Worm (Caenorhabditis elegans) whole organism, L3 larva: ENCODE measurements around the gene srx-112.

Experiments
- R02D3.7 ChIP-seq: fragments of 150-350 bp; optimal IDR thresholded peaks from 2 replicates; lab custom pipeline; 2014; ENCODE audit warnings: missing biosample characterization, missing genetic modification characterization
- ZK546.5 ChIP-seq: sonication (generic microtip); optimal IDR thresholded peaks from 2 replicates; lab custom pipeline; 2017; ENCODE audit warnings: missing biosample characterization, missing genetic modification characterization
- aly-2 ChIP-seq: fragments of 150-350 bp; optimal IDR thresholded peaks from 2 replicates; lab custom pipeline; 2014; ENCODE audit warnings: missing biosample characterization, missing genetic modification characterization
- ama-1 ChIP-seq: fragments of 150-350 bp; optimal IDR thresholded peaks from 2 replicates; lab custom pipeline; 2018
- ceh-16 ChIP-seq: sonication (generic microtip); optimal IDR thresholded peaks from 2 replicates; lab custom pipeline; 2017; ENCODE audit warnings: missing biosample characterization, missing genetic modification characterization
- ceh-28 ChIP-seq: fragments of 150-350 bp; optimal IDR thresholded peaks from 2 replicates; lab custom pipeline; 2014; ENCODE audit warnings: missing biosample characterization, missing genetic modification reagents, missing genetic modification characterization
- ceh-82 ChIP-seq: fragments of 150-350 bp; optimal IDR thresholded peaks from 2 replicates; lab custom pipeline; 2014; ENCODE audit warnings: missing biosample characterization, missing genetic modification characterization
- ceh-9 ChIP-seq: sonication (generic microtip); optimal IDR thresholded peaks from 2 replicates; lab custom pipeline; 2018; ENCODE audit warnings: missing biosample characterization, missing genetic modification characterization
- daf-12 ChIP-seq: fragments of 150-350 bp; optimal IDR thresholded peaks from 2 replicates; lab custom pipeline; 2014; ENCODE audit warnings: missing biosample characterization, missing genetic modification reagents, missing genetic modification characterization
- egl-27 ChIP-seq: sonication (generic microtip); optimal IDR thresholded peaks from 4 replicates; lab custom pipeline; 2017; ENCODE audit warnings: missing biosample characterization, missing genetic modification reagents, missing genetic modification characterization
- elt-1 ChIP-seq: fragments of 150-350 bp; optimal IDR thresholded peaks from 2 replicates; lab custom pipeline; 2014; ENCODE audit warnings: missing biosample characterization, missing genetic modification characterization
- elt-2 ChIP-seq: sonication (generic microtip); optimal IDR thresholded peaks from 2 replicates; lab custom pipeline; 2016; ENCODE audit warnings: missing genetic modification reagents, mild to moderate bottlenecking, missing genetic modification characterization, missing compliant biosample characterization
- elt-3 ChIP-seq, 3 experiments: fragments of 150-350 bp in 1 of 3; sonication (generic microtip) in 2 of 3; optimal IDR thresholded peaks; 2 replicates in 2 of 3; 4 replicates in 1 of 3; lab custom pipeline; 2014 to 2017; ENCODE audit warnings: missing biosample characterization in 3 of 3, missing genetic modification characterization in 3 of 3
- eor-1 ChIP-seq, 2 experiments: fragments of 150-350 bp; optimal IDR thresholded peaks; 2 replicates each; lab custom pipeline; 2014 to 2018; ENCODE audit warnings: missing biosample characterization in 2 of 2, missing genetic modification characterization in 2 of 2
- fkh-2 ChIP-seq: fragments of 150-350 bp; optimal IDR thresholded peaks from 2 replicates; lab custom pipeline; 2014; ENCODE audit warnings: missing biosample characterization, missing genetic modification reagents, missing genetic modification characterization
- fos-1 ChIP-seq: fragments of 150-350 bp; optimal IDR thresholded peaks from 2 replicates; lab custom pipeline; 2014; ENCODE audit warnings: missing biosample characterization, missing genetic modification characterization
- hmg-11 ChIP-seq: sonication (generic microtip); optimal IDR thresholded peaks from 2 replicates; lab custom pipeline; 2016; ENCODE audit warnings: missing genetic modification characterization, missing compliant biosample characterization
- lin-15B ChIP-seq: fragments of 150-350 bp; optimal IDR thresholded peaks from 2 replicates; lab custom pipeline; 2014; ENCODE audit warnings: missing biosample characterization, missing genetic modification characterization
- lsy-12 ChIP-seq: sonication (generic microtip); optimal IDR thresholded peaks from 2 replicates; lab custom pipeline; 2016; ENCODE audit warnings: mild to moderate bottlenecking, missing genetic modification characterization, missing compliant biosample characterization
- mdl-1 ChIP-seq: fragments of 150-350 bp; optimal IDR thresholded peaks from 2 replicates; lab custom pipeline; 2014; ENCODE audit warnings: missing biosample characterization, missing genetic modification characterization
- mml-1 ChIP-seq: fragments of 150-350 bp; sonication (generic microtip); optimal IDR thresholded peaks from 3 replicates; lab custom pipeline; 2014; ENCODE audit warnings: missing biosample characterization, missing genetic modification characterization
- nfya-1 ChIP-seq: sonication (generic microtip); optimal IDR thresholded peaks from 2 replicates; lab custom pipeline; 2017; ENCODE audit warnings: missing genetic modification characterization, mild to moderate bottlenecking, missing compliant biosample characterization, antibody characterized with exemption, moderate library complexity; ENCODE audit not compliant: insufficient read depth
- nhr-11 ChIP-seq: fragments of 150-350 bp; optimal IDR thresholded peaks from 2 replicates; lab custom pipeline; 2014; ENCODE audit warnings: missing biosample characterization, missing genetic modification characterization
- nhr-12 ChIP-seq: fragments of 150-350 bp; optimal IDR thresholded peaks from 2 replicates; lab custom pipeline; 2014; ENCODE audit warnings: missing biosample characterization, missing genetic modification characterization
- nhr-23 ChIP-seq: fragments of 150-350 bp; optimal IDR thresholded peaks from 2 replicates; lab custom pipeline; 2014; ENCODE audit warnings: missing biosample characterization, missing genetic modification reagents, missing genetic modification characterization
- nhr-237 ChIP-seq: fragments of 150-350 bp; optimal IDR thresholded peaks from 2 replicates; lab custom pipeline; 2014; ENCODE audit warnings: missing biosample characterization, missing genetic modification characterization
- nhr-28 ChIP-seq: fragments of 150-350 bp; optimal IDR thresholded peaks from 2 replicates; lab custom pipeline; 2014; ENCODE audit warnings: missing biosample characterization, missing genetic modification characterization
- nhr-43 ChIP-seq: sonication (generic microtip); optimal IDR thresholded peaks from 2 replicates; lab custom pipeline; 2016; ENCODE audit warnings: mild to moderate bottlenecking, missing genetic modification characterization, missing compliant biosample characterization; ENCODE audit not compliant: poor library complexity, severe bottlenecking
- nhr-77 ChIP-seq: fragments of 150-350 bp; optimal IDR thresholded peaks from 2 replicates; lab custom pipeline; 2014; ENCODE audit warnings: missing biosample characterization, missing genetic modification characterization
- pqm-1 ChIP-seq: fragments of 150-350 bp; optimal IDR thresholded peaks from 2 replicates; lab custom pipeline; 2017; ENCODE audit warnings: missing biosample characterization, missing genetic modification characterization, inconsistent platforms
- snpc-4 ChIP-seq: fragments of 150-350 bp; optimal IDR thresholded peaks from 2 replicates; lab custom pipeline; 2014; ENCODE audit warnings: missing biosample characterization, missing genetic modification characterization
- tbx-2 ChIP-seq: sonication (generic microtip); optimal IDR thresholded peaks from 2 replicates; lab custom pipeline; 2016; ENCODE audit warnings: mild to moderate bottlenecking, missing genetic modification characterization, missing compliant biosample characterization
- unc-39 ChIP-seq: sonication (generic microtip); optimal IDR thresholded peaks from 4 replicates; lab custom pipeline; 2017; ENCODE audit warnings: missing biosample characterization, missing genetic modification characterization
- ztf-4 ChIP-seq: fragments of 150-350 bp; optimal IDR thresholded peaks from 2 replicates; lab custom pipeline; 2014; ENCODE audit warnings: missing biosample characterization, missing genetic modification characterization

The srx-112 gene

DNA sequence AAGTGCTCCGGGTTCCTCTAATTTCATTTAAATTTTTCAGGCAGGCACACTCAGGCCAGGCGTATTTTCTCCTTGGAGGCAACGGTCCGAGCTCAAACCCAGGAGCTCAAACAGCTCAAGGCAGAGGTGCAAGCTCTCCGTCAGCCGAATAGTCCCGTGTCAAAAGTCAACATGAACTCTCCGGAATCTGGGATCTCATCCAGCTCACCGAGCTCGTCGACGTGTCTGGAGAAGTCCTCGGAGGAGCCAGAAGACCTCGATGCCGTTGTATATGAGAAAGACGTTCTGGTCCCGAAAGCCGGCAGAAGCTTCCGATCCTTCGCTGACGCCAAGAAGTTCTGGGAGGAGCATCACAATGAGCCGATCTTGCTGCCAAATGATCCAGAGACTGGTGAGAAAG lies 21.4 kb upstream of the srx-112 start:
- no peak for TF ChIP-seq nhr-237 (tag; lab: Kevin White, UChicago)
- no peak for TF ChIP-seq ama-1 (lab: Kevin White, UChicago)
- TF ChIP-seq pqm-1, result no peak

DNA sequence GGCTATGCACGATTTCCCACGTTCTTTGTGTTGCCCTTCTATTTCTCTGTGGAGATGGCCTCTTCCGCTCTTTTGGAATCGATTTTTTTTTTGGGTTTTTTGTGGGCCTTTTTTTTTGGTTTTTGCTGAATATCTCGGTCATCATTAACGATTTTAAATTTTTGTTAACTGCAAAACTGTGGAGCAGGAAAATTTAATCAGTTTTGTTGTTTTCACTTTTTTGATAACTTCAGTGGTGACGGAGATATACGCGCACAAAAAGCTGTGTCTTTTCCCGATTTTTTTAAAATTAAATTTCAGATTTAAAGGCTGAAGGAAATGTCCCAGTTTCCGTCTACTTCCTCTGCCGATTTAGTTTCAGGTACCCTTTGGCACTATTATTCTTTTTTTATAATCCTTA lies 20.9 kb upstream of the srx-112 start, which contains the start of gene T24E12.1:
T24E12.1 (plus strand) TSS at position 301 of the 400 bp plus-strand sequence.
- TF ChIP-seq mml-1 (no peak), nhr-77 (tag; lab: Kevin White, UChicago) (no peak), aly-2 (tag; lab: Kevin White, UChicago) (no peak), nhr-12 (tag; lab: Kevin White, UChicago) (no peak), R02D3.7 (tag; lab: Kevin White, UChicago) (no peak), tbx-2 (tag; lab: Kevin White, UChicago) (no peak), ceh-28 (tag; lab: Kevin White, UChicago) (no peak), lin-15B (no peak), elt-2 (tag; lab: Kevin White, UChicago) (no peak), ceh-82 (no peak), nhr-11 (no peak)

DNA sequence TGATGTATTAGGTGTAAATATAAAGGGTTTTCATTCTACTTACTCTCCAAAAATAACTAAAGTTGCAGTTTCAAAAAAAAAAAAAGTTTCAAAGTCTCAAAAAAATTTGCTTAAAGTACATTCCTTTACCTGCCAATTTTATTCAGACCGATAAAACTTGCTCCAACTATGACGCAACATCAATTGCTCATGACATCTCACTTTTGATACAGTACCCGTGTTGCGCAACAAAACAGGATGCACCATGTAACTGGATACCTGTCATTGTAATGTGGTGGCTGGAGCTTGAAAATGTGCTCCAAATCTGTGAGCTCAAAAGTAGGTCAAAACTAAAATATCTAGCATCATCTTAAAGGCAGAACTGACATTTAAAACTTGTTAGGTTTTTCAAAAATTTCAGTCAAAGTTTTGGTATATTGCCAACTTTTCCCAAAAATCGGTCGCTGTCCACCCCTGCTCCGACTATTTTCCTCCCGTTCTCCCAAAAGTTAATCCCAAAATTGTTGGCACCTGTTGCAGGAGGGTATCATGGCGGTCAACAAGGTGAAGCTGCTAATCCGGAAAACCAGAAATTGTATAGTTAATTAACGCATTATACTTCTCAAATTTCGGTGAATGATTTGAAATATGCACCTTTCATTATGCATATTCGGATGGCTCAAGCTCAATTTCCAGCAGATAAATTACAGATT lies 18.1 kb upstream of the srx-112 start, which contains the start of gene T24E12.2:
T24E12.2 (plus strand) TSS at position 642 of the 692 bp plus-strand sequence.
- TF ChIP-seq egl-27 (no peak), elt-1 (tag; lab: Kevin White, UChicago) (no peak), nhr-43 (tag; lab: Kevin White, UChicago) (no peak), R02D3.7 (tag; lab: Kevin White, UChicago) (no peak), mdl-1 (tag; lab: Kevin White, UChicago) (no peak), elt-3 (tag; optimal IDR thresholded peaks at IDR 0.05; lab: Kevin White, UChicago) (no peak), ceh-28 (tag; lab: Kevin White, UChicago) (no peak), unc-39 (tag; lab: Kevin White, UChicago) (no peak), nhr-28 (tag; lab: Kevin White, UChicago) (no peak), ceh-16 (tag; lab: Kevin White, UChicago) (no peak), ztf-4 (tag; lab: Kevin White, UChicago) (no peak)

DNA sequence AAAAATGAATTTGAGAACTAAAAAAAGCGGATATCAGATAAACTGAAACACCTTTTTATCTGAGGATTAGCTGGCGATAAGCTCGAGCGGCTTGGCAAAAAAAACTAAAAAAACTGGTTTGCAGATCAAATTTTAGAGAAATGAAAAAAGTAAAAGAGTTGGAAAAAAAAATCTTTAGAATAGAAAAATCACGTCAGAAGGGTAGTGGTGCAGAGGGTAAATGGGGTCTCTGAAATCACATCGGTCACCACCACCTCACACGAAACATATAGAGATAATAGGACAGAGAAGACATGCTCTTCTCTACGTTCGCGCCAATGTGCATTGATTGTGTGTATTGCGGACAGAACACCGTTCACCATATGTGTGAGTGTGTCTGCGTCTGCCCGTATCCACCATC lies 16.9 kb upstream of the srx-112 start:
- TF ChIP-seq nhr-11, result no peak
- no peak for TF ChIP-seq lsy-12 (tag; lab: Kevin White, UChicago)
- TF ChIP-seq ceh-16 (tag; lab: Kevin White, UChicago), result no peak
- no peak for TF ChIP-seq eor-1 (tag; optimal IDR thresholded peaks at IDR 0.05; lab: Kevin White, UChicago)
- TF ChIP-seq ceh-82, result no peak
- no peak for TF ChIP-seq nfya-1
- no peak for TF ChIP-seq ZK546.5
- no peak for TF ChIP-seq nhr-77 (tag; lab: Kevin White, UChicago)
- no peak for TF ChIP-seq hmg-11
- TF ChIP-seq elt-1 (tag; lab: Kevin White, UChicago), result no peak
- TF ChIP-seq nhr-23 (tag; lab: Kevin White, UChicago), result no peak
- TF ChIP-seq ceh-28 (tag; lab: Kevin White, UChicago), result no peak
- no peak for TF ChIP-seq ama-1 (lab: Kevin White, UChicago)
- no peak for TF ChIP-seq snpc-4
- TF ChIP-seq lin-15B, result no peak
- no peak for TF ChIP-seq fos-1 (tag; lab: Kevin White, UChicago)
- TF ChIP-seq R02D3.7 (tag; lab: Kevin White, UChicago), result no peak
- no peak for TF ChIP-seq mml-1
- TF ChIP-seq ceh-9 (tag; lab: Kevin White, UChicago), result no peak
- TF ChIP-seq elt-3 (tag; optimal IDR thresholded peaks at IDR 0.05; lab: Kevin White, UChicago), result no peak

DNA sequence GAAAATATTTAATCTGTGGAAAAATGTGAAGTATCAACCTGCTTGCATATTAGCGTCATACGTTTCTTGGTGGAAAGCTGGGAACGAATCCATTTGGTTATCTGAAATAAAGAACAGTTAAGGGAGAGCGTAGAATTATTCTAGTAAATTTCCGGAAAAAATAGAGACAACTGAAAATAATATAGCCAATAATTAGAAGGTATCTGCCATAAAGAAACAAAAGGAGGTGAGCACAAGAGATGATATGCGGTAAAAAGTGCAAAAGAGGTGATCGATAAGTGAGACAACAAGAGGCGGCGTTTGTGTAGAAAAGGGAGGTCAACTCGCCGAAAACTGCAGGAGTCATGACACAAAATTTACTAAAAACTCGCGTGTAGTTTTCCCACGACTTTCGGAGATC lies 15.1 kb upstream of the srx-112 start, which contains the start of gene T24E12.11:
T24E12.11 (minus strand) TSS at position 101 of the 400 bp plus-strand sequence.
- TF ChIP-seq ceh-16 (tag; lab: Kevin White, UChicago) (no peak), lin-15B (no peak), daf-12 (tag; lab: Kevin White, UChicago) (no peak), ztf-4 (tag; lab: Kevin White, UChicago) (no peak), fkh-2 (no peak), ceh-28 (tag; lab: Kevin White, UChicago) (no peak), ceh-82 (no peak), nhr-77 (tag; lab: Kevin White, UChicago) (no peak), nhr-23 (tag; lab: Kevin White, UChicago) (no peak), lsy-12 (tag; lab: Kevin White, UChicago) (no peak)
